Fruit fly (Drosophila melanogaster) whole organism, pupa: ENCODE results near the gene CG1662.

Experiments
- CG10348 ChIP-seq: fragments of 200-800 bp; sonication (Bioruptor generic); IDR thresholded peaks from 2 replicates; pipeline ENCODE4 v1.3.6; 2022; ENCODE audit warnings: missing biosample characterization, missing genetic modification characterization
- CG13204 ChIP-seq: fragments of 200-800 bp; sonication (Bioruptor generic); optimal IDR thresholded peaks from 2 replicates; lab custom pipeline; 2018; ENCODE audit warnings: missing biosample characterization, mild to moderate bottlenecking, missing genetic modification characterization, moderate library complexity
- CG14655 ChIP-seq: fragments of 200-800 bp; sonication (Bioruptor generic); optimal IDR thresholded peaks from 3 replicates; lab custom pipeline; 2017; ENCODE audit warnings: mild to moderate bottlenecking, missing biosample characterization, missing genetic modification reagents, missing genetic modification characterization
- CG32121 ChIP-seq: fragments of 200-800 bp; sonication (Bioruptor generic); IDR thresholded peaks from 2 replicates; pipeline ENCODE4 v1.3.6; 2022; ENCODE audit warnings: missing biosample characterization, missing genetic modification characterization
- CG34367 ChIP-seq: fragments of 200-800 bp; sonication (Bioruptor generic); optimal IDR thresholded peaks from 2 replicates; lab custom pipeline; 2018; ENCODE audit warnings: missing biosample characterization, mild to moderate bottlenecking, missing genetic modification characterization
- CG8159 ChIP-seq: fragments of 200-800 bp; sonication (Bioruptor generic); optimal IDR thresholded peaks from 3 replicates; lab custom pipeline; 2018; ENCODE audit warnings: missing biosample characterization, mild to moderate bottlenecking, missing genetic modification characterization, moderate library complexity
- CG9948 ChIP-seq: fragments of 200-800 bp; sonication (Bioruptor generic); optimal IDR thresholded peaks from 2 replicates; lab custom pipeline; 2018; ENCODE audit warnings: missing biosample characterization, mild to moderate bottlenecking, missing genetic modification characterization, moderate library complexity
- D1 ChIP-seq: fragments of 200-800 bp; sonication (Bioruptor generic); optimal IDR thresholded peaks from 2 replicates; lab custom pipeline; 2018; ENCODE audit warnings: missing biosample characterization, mild to moderate bottlenecking, missing genetic modification characterization, moderate library complexity
- EcR ChIP-seq: fragments of 200-800 bp; sonication (Bioruptor generic); optimal IDR thresholded peaks from 3 replicates; lab custom pipeline; 2019; ENCODE audit warnings: missing biosample characterization, missing genetic modification characterization, mild to moderate bottlenecking, moderate library complexity, missing genetic modification reagents
- Pif1B ChIP-seq: fragments of 200-800 bp; sonication (Bioruptor generic); optimal IDR thresholded peaks from 3 replicates; lab custom pipeline; 2016; ENCODE audit warnings: missing biosample characterization, missing genetic modification characterization

- TF ChIP-seq Pif1B (no peak), EcR (GFP tag; lab: Kevin White, UChicago) (no peak), CG34367 (tag; lab: Kevin White, UChicago) (no peak), CG32121 (GFP tag; lab: Robert Waterston, UW) (no peak), CG14655 (GFP tag; lab: Kevin White, UChicago) (no peak), CG9948 (no peak), CG10348 (GFP tag; lab: Robert Waterston, UW) (no peak), D1 (no peak), CG13204 (GFP tag; lab: Kevin White, UChicago) (no peak), CG8159 (tag; lab: Kevin White, UChicago) (no peak)
Observed at dm6 chrX:13358948-13359347, 28.4 kb upstream of the CG1662 start, which contains the start of gene Syt12.
